Worm (Caenorhabditis elegans): ENCODE results near the gene R148.7.

R148.7 gene

ce11 chrIII:3198307-3198706, at the start of gene R148.7:
Gene R148.7 (minus strand): TSS chrIII:3198407.
- no peak for TF ChIP-seq pax-3 (tag; optimal IDR thresholded peaks at IDR 0.05)
- TF ChIP-seq lin-14 (GFP tag; optimal IDR thresholded peaks at IDR 0.05) = no peak
- TF ChIP-seq pag-3 (tag; optimal IDR thresholded peaks at IDR 0.05; ENCODE audit: borderline replicate concordance, insufficient read depth) = no peak
- no peak for TF ChIP-seq efl-1 (optimal IDR thresholded peaks at IDR 0.05)
- peak in 1 of 2 experiments; percentile 43 for TF ChIP-seq efl-1 (GFP tag; optimal IDR thresholded peaks at IDR 0.05 in 1 of 2)
- no peak for TF ChIP-seq ceh-82 (tag; optimal IDR thresholded peaks at IDR 0.05)

ce11 chrIII:3242379-3242778, 44.2 kb upstream of the R148.7 start:
- TF ChIP-seq lin-39 (tag; optimal IDR thresholded peaks at IDR 0.05) (no peak), zag-1 (tag; optimal IDR thresholded peaks at IDR 0.05) (no peak), elt-2 (tag; optimal IDR thresholded peaks at IDR 0.05) (no peak), nhr-47 (tag; optimal IDR thresholded peaks at IDR 0.05) (no peak), elt-3 (tag; optimal IDR thresholded peaks at IDR 0.05) (no peak)

ce11 chrIII:3241943-3242342, 43.7 kb upstream of the R148.7 start:
- TF ChIP-seq unc-30 (tag; optimal IDR thresholded peaks at IDR 0.05) (no peak), aha-1 (tag; optimal IDR thresholded peaks at IDR 0.05) (no peak), ceh-8 (GFP tag; optimal IDR thresholded peaks at IDR 0.05) (no peak), swsn-7 (tag; optimal IDR thresholded peaks at IDR 0.05) (no peak), nhr-47 (tag; optimal IDR thresholded peaks at IDR 0.05) (no peak), nhr-28 (tag; optimal IDR thresholded peaks at IDR 0.05) (no peak), snu-23 (GFP tag; optimal IDR thresholded peaks at IDR 0.05) (no peak), unc-130 (tag; optimal IDR thresholded peaks at IDR 0.05) (no peak), nhr-71 (tag; optimal IDR thresholded peaks at IDR 0.05) (no peak)

- TF ChIP-seq ceh-82 (tag; optimal IDR thresholded peaks at IDR 0.05) (no peak), ceh-88 (GFP tag; IDR thresholded peaks at IDR 0.05) (no peak)
Measured at ce11 chrIII:3241361-3241760, 43.2 kb upstream of the R148.7 start.

ce11 chrIII:3240893-3241292, 42.7 kb upstream of the R148.7 start:
- no peak for TF ChIP-seq aha-1 (tag; optimal IDR thresholded peaks at IDR 0.05)
- no peak for TF ChIP-seq ceh-88 (GFP tag; IDR thresholded peaks at IDR 0.05)
- no peak for TF ChIP-seq nhr-77 (tag; optimal IDR thresholded peaks at IDR 0.05)
- no peak for TF ChIP-seq lin-39 (tag; optimal IDR thresholded peaks at IDR 0.05)
- no peak for TF ChIP-seq fos-1 (tag; optimal IDR thresholded peaks at IDR 0.05)
- no peak for TF ChIP-seq ztf-4 (tag; optimal IDR thresholded peaks at IDR 0.05)
- no peak for TF ChIP-seq ceh-90 (tag; optimal IDR thresholded peaks at IDR 0.05)
- TF ChIP-seq hlh-4 (tag; optimal IDR thresholded peaks at IDR 0.05) = no peak
- TF ChIP-seq F16B12.6 (tag; optimal IDR thresholded peaks at IDR 0.05) = no peak
- TF ChIP-seq ama-1 (optimal IDR thresholded peaks at IDR 0.05) = no peak
- no peak for TF ChIP-seq zag-1 (tag; optimal IDR thresholded peaks at IDR 0.05)
- TF ChIP-seq aly-2 (tag; optimal IDR thresholded peaks at IDR 0.05) = no peak

ce11 chrIII:3232650-3233152, 34.5 kb upstream of the R148.7 start, which contains the start of gene Y53G8AL.1:
Gene Y53G8AL.1 (plus strand): TSS chrIII:3233102.
- TF ChIP-seq hlh-17 (GFP tag; optimal IDR thresholded peaks at IDR 0.05; ENCODE audit: borderline replicate concordance) (no peak), fos-1 (tag; optimal IDR thresholded peaks at IDR 0.05) (no peak), C04F5.9 (tag; optimal IDR thresholded peaks at IDR 0.05) (no peak), tbx-2 (tag; optimal IDR thresholded peaks at IDR 0.05) (no peak), nhr-47 (tag; optimal IDR thresholded peaks at IDR 0.05) (no peak)

ce11 chrIII:3224102-3224501, 25.9 kb upstream of the R148.7 start:
- TF ChIP-seq dsc-1 (tag; optimal IDR thresholded peaks at IDR 0.05) (no peak), lin-15B (tag; optimal IDR thresholded peaks at IDR 0.05) (no peak), nhr-237 (tag; optimal IDR thresholded peaks at IDR 0.05) (no peak), lsy-2 (tag; optimal IDR thresholded peaks at IDR 0.05) (peak in 1 of 2 experiments; percentile 3), nhr-47 (tag; optimal IDR thresholded peaks at IDR 0.05) (peak; percentile 17), lin-14 (GFP tag; optimal IDR thresholded peaks at IDR 0.05) (peak; percentile 60), nhr-85 (tag) (peak; percentile 18)
